Worm (Caenorhabditis elegans): ENCODE data around the gene clec-126.

ce11 chrII:3470549-3470948, 48.7 kb upstream of the clec-126 start, which contains the start of gene Y49F6B.20:
- TF ChIP-seq F13C5.2 (tag; optimal IDR thresholded peaks at IDR 0.05) (no peak), tra-4 (tag; optimal IDR thresholded peaks at IDR 0.05) (no peak), ama-1 (optimal IDR thresholded peaks at IDR 0.05) (no peak), tbx-37 (GFP tag; conservative IDR thresholded peaks at IDR 0.05) (no peak), B0310.2 (tag; optimal IDR thresholded peaks at IDR 0.05) (no peak), ceh-36 (tag; optimal IDR thresholded peaks at IDR 0.05) (no peak), flt-1 (GFP tag; IDR thresholded peaks at IDR 0.05) (no peak), scrt-1 (GFP tag; IDR thresholded peaks at IDR 0.05) (no peak), pes-1 (GFP tag; IDR thresholded peaks at IDR 0.05) (no peak), sea-1 (GFP tag; conservative IDR thresholded peaks at IDR 0.05) (no peak), ets-7 (tag; optimal IDR thresholded peaks at IDR 0.05) (no peak), hmg-4 (GFP tag; optimal IDR thresholded peaks at IDR 0.05) (no peak), tbx-11 (GFP tag; IDR thresholded peaks at IDR 0.05) (no peak)

Measured in whole organism, early embryonic.